Worm (Caenorhabditis elegans): ENCODE data around the gene swsn-7.

DNA sequence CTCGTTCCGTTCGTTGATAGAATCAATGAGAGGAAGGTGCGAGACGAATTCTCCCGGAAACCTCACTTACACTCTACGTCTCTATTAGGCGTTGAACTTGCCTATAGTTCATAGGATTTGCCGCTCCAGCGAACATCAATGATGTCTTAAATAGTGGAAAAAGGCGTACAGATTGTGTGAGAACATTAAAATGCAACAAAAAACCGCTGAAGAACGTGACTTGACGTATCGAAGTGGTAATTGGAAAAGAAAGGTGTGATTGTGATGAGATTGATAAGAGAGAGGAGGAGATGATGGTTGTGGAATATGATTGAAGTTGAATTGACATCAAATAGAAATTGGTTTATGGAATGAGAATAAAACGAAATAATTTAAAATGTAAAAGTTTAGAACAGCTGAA, 6.4 kb upstream of the swsn-7 start:
- TF ChIP-seq nhr-76 (tag; optimal IDR thresholded peaks at IDR 0.05) (no peak), unc-39 (tag; optimal IDR thresholded peaks at IDR 0.05) (no peak), fkh-10 (GFP tag; optimal IDR thresholded peaks at IDR 0.05) (no peak), elt-2 (tag; optimal IDR thresholded peaks at IDR 0.05) (peak; percentile 52), pha-4 (tag; optimal IDR thresholded peaks at IDR 0.05) (no peak), ZK546.5 (tag; optimal IDR thresholded peaks at IDR 0.05) (no peak)
